Worm (Caenorhabditis elegans): ENCODE results near the gene unc-7.
A peak's percentile ranks its signal among the peaks of the same experiment; 100 is the strongest.

Gene unc-7

ce11 chrX:15181454-15181853 lies 33.9 kb upstream of the unc-7 start, which contains the start of gene pkhm-2 (continued):
- TF ChIP-seq alr-1 (tag; optimal IDR thresholded peaks at IDR 0.05; ENCODE audit: borderline replicate concordance) (no peak), unc-86 (tag; optimal IDR thresholded peaks at IDR 0.05) (peak; percentile 84), sup-37 (GFP tag; optimal IDR thresholded peaks at IDR 0.05) (peak; percentile 73), dsc-1 (tag; optimal IDR thresholded peaks at IDR 0.05) (peak; percentile 89), ama-1 (optimal IDR thresholded peaks at IDR 0.05) (no peak), lin-13 (GFP tag; optimal IDR thresholded peaks at IDR 0.05) (peak; percentile 85), ceh-63 (GFP tag; optimal IDR thresholded peaks at IDR 0.05) (no peak), unc-30 (tag; optimal IDR thresholded peaks at IDR 0.05) (no peak), efl-1 (optimal IDR thresholded peaks at IDR 0.05) (peak; percentile 79 to 82), efl-1 (GFP tag; optimal IDR thresholded peaks at IDR 0.05 in 1 of 2) (peak; percentile 76 to 98), C16A3.4 (tag; optimal IDR thresholded peaks at IDR 0.05) (peak; percentile 88), dpl-1 (GFP tag; optimal IDR thresholded peaks at IDR 0.05) (peak; percentile 77 to 82 (median 79)), tbx-2 (tag; optimal IDR thresholded peaks at IDR 0.05) (peak; percentile 89), nhr-77 (tag; optimal IDR thresholded peaks at IDR 0.05) (peak; percentile 90), fkh-10 (GFP tag; optimal IDR thresholded peaks at IDR 0.05) (peak; percentile 46), aly-2 (tag; optimal IDR thresholded peaks at IDR 0.05) (peak; percentile 31), blmp-1 (tag; optimal IDR thresholded peaks at IDR 0.05) (peak; percentile 98), nhr-20 (tag; optimal IDR thresholded peaks at IDR 0.05) (peak; percentile 94), Y116A8C.19 (tag; optimal IDR thresholded peaks at IDR 0.05; ENCODE audit: borderline replicate concordance) (no peak), lin-15B (tag; optimal IDR thresholded peaks at IDR 0.05) (peak; percentile 52), C04F5.9 (tag; optimal IDR thresholded peaks at IDR 0.05) (peak; percentile 47), zip-4 (GFP tag; optimal IDR thresholded peaks at IDR 0.05) (peak; percentile 85), isw-1 (GFP tag; IDR thresholded peaks at IDR 0.05) (peak; percentile 76), snpc-4 (tag; optimal IDR thresholded peaks at IDR 0.05) (peak; percentile 91), elt-3 (tag; optimal IDR thresholded peaks at IDR 0.05) (peak in 5 of 6 experiments; percentile 31 to 88 (median 71)), lin-35 (GFP tag; optimal IDR thresholded peaks at IDR 0.05) (peak; percentile 77 to 90), nhr-71 (tag; optimal IDR thresholded peaks at IDR 0.05) (peak; percentile 94), unc-62 (GFP tag; optimal IDR thresholded peaks at IDR 0.05) (no peak), ztf-4 (tag; optimal IDR thresholded peaks at IDR 0.05) (peak; percentile 86), C34B4.2 (tag; optimal IDR thresholded peaks at IDR 0.05) (no peak), nhr-76 (tag; optimal IDR thresholded peaks at IDR 0.05) (no peak), unc-98 (GFP tag; IDR thresholded peaks at IDR 0.05) (no peak)

ce11 chrX:15176431-15176911 lies 28.9 kb upstream of the unc-7 start, which contains the start of gene col-41:
Gene col-41 (minus strand): TSS chrX:15176481.
- TF ChIP-seq swsn-7 (tag; optimal IDR thresholded peaks at IDR 0.05) (no peak), blmp-1 (tag; optimal IDR thresholded peaks at IDR 0.05) (peak; percentile 77)

- TF ChIP-seq mdl-1 (tag; optimal IDR thresholded peaks at IDR 0.05), result no peak
- no peak for TF ChIP-seq ztf-11 (tag; optimal IDR thresholded peaks at IDR 0.05)
- no peak for TF ChIP-seq ztf-4 (tag; optimal IDR thresholded peaks at IDR 0.05)
- peak; percentile 0 for TF ChIP-seq nhr-85 (tag)
- no peak for TF ChIP-seq sptf-1 (tag; optimal IDR thresholded peaks at IDR 0.05)
These were observed 27.7 kb upstream of the unc-7 start for ce11 chrX:15175211-15175610.

- peak; percentile 85 for TF ChIP-seq tbx-2 (tag; optimal IDR thresholded peaks at IDR 0.05)
- peak; percentile 80 for TF ChIP-seq grh-1 (GFP tag; IDR thresholded peaks at IDR 0.05)
- peak; percentile 87 for TF ChIP-seq nhr-90 (tag; optimal IDR thresholded peaks at IDR 0.05; ENCODE audit: poor library complexity)
- TF ChIP-seq snpc-4 (tag; optimal IDR thresholded peaks at IDR 0.05), result peak; percentile 72
- no peak for TF ChIP-seq egl-27 (tag; optimal IDR thresholded peaks at IDR 0.05)
- peak; percentile 87 for TF ChIP-seq xbp-1 (tag; optimal IDR thresholded peaks at IDR 0.05)
- peak in 1 of 2 experiments; percentile 66 for TF ChIP-seq ztf-11 (tag; optimal IDR thresholded peaks at IDR 0.05)
- TF ChIP-seq unc-62 (GFP tag; optimal IDR thresholded peaks at IDR 0.05), result no peak
- TF ChIP-seq rnt-1 (tag; optimal IDR thresholded peaks at IDR 0.05), result peak; percentile 91
- TF ChIP-seq mep-1 (tag; optimal IDR thresholded peaks at IDR 0.05), result peak; percentile 96
- TF ChIP-seq nhr-237 (tag; optimal IDR thresholded peaks at IDR 0.05), result no peak
- TF ChIP-seq mef-2 (tag; optimal IDR thresholded peaks at IDR 0.05), result peak; percentile 72
- TF ChIP-seq pag-3 (tag; optimal IDR thresholded peaks at IDR 0.05; ENCODE audit: borderline replicate concordance, insufficient read depth), result peak; percentile 57
- peak; percentile 84 for TF ChIP-seq unc-130 (tag; optimal IDR thresholded peaks at IDR 0.05)
- no peak for TF ChIP-seq ceh-90 (tag; optimal IDR thresholded peaks at IDR 0.05)
- TF ChIP-seq nhr-12 (tag; optimal IDR thresholded peaks at IDR 0.05), result no peak
These were observed 25.9 kb upstream of the unc-7 start, which contains the start of gene ucr-2.2 for ce11 chrX:15173303-15173904. Gene ucr-2.2 (plus strand): TSS chrX:15173904.
